Fruit fly (Drosophila melanogaster) Kc167 (cell line): ENCODE data around the gene saturn.

Experiments used
- Myc ChIP-seq: fragments of >200 bp; optimal IDR thresholded peaks from 2 replicates; lab custom pipeline; 2017; ENCODE audit warnings: missing external identifiers
- h ChIP-seq: fragments of >200 bp; optimal IDR thresholded peaks from 3 replicates; lab custom pipeline; 2018; ENCODE audit warnings: missing external identifiers
- insv ChIP-seq: fragments of >200 bp; optimal IDR thresholded peaks from 3 replicates; lab custom pipeline; 2018; ENCODE audit warnings: missing external identifiers
- ttk ChIP-seq: sonication (Bioruptor generic); optimal IDR thresholded peaks from 2 replicates; lab custom pipeline; 2017; ENCODE audit warnings: missing external identifiers

dm6 chr3L:14154940-14155339 is 48.2 kb upstream of the saturn start:
- TF ChIP-seq Myc (lab: Kevin White, UChicago) (no peak), h (lab: Kevin White, UChicago) (no peak), ttk (lab: Kevin White, UChicago) (no peak), insv (lab: Kevin White, UChicago) (no peak)
